Worm (Caenorhabditis elegans) whole organism, L4 larva: Measurements from ENCODE around the gene H23N18.5.
A peak's percentile ranks its signal among the peaks of the same experiment; 100 is the strongest.

Source experiments
- F44E2.7 ChIP-seq: fragments of 200-800 bp; sonication (Bioruptor generic); IDR thresholded peaks from 2 replicates; pipeline ENCODE4 v2.1.2; 2022; ENCODE audit warnings: missing genetic modification characterization, missing compliant biosample characterization
- ama-1 ChIP-seq: fragments of 150-350 bp; optimal IDR thresholded peaks from 2 replicates; lab custom pipeline; 2014; ENCODE audit warnings: inconsistent platforms, mixed read lengths
- daf-8 ChIP-seq: fragments of 200-800 bp; sonication (Bioruptor generic); IDR thresholded peaks from 2 replicates; pipeline ENCODE4 v1.3.6; 2022; ENCODE audit warnings: missing genetic modification characterization, missing compliant biosample characterization
- duxl-1 ChIP-seq: sonication (generic microtip); optimal IDR thresholded peaks from 2 replicates; lab custom pipeline; 2016; ENCODE audit warnings: mild to moderate bottlenecking, missing genetic modification characterization, moderate library complexity, missing compliant biosample characterization; ENCODE audit not compliant: poor library complexity
- mxl-3 ChIP-seq: fragments of 200-800 bp; sonication (Bioruptor generic); optimal IDR thresholded peaks from 2 replicates; lab custom pipeline; 2018; ENCODE audit warnings: mild to moderate bottlenecking, missing genetic modification characterization, missing compliant biosample characterization
- nhr-6 ChIP-seq: fragments of 150-350 bp; optimal IDR thresholded peaks from 2 replicates; lab custom pipeline; 2014; ENCODE audit warnings: missing biosample characterization, missing genetic modification characterization
- pha-4 ChIP-seq, 2 experiments: fragments of 150-350 bp in 1 of 2; fragments of 200-800 bp in 1 of 2; sonication (Bioruptor generic) in 1 of 2; IDR thresholded peaks in 1 of 2; optimal IDR thresholded peaks in 1 of 2; 2 replicates each; pipeline versions ENCODE4 v1.3.6 to Lab custom; 2014 to 2022; ENCODE audit warnings: missing genetic modification characterization in 2 of 2, missing genetic modification reagents in 2 of 2, missing biosample characterization in 1 of 2, missing compliant biosample characterization in 1 of 2
- rbr-2 ChIP-seq: sonication (generic microtip); optimal IDR thresholded peaks from 2 replicates; lab custom pipeline; 2016; ENCODE audit warnings: missing genotype, missing genetic modification characterization, missing compliant biosample characterization
- unc-62 ChIP-seq, 3 experiments: fragments of 150-350 bp in 1 of 3; sonication (generic microtip); optimal IDR thresholded peaks in 2 of 3; peaks in 1 of 3; 1 replicate in 1 of 3; 2 replicates in 2 of 3; lab custom pipeline; 2014 to 2017; ENCODE audit warnings: missing biosample characterization in 3 of 3, missing genetic modification characterization in 3 of 3, missing genetic modification reagents in 3 of 3, missing genotype in 1 of 3
- zfp-3 ChIP-seq: fragments of 200-800 bp; sonication (Bioruptor generic); conservative IDR thresholded peaks from 2 replicates; pipeline ENCODE4 v1.3.6; 2022; ENCODE audit warnings: missing genetic modification reagents, missing genetic modification characterization, missing compliant biosample characterization

DNA sequence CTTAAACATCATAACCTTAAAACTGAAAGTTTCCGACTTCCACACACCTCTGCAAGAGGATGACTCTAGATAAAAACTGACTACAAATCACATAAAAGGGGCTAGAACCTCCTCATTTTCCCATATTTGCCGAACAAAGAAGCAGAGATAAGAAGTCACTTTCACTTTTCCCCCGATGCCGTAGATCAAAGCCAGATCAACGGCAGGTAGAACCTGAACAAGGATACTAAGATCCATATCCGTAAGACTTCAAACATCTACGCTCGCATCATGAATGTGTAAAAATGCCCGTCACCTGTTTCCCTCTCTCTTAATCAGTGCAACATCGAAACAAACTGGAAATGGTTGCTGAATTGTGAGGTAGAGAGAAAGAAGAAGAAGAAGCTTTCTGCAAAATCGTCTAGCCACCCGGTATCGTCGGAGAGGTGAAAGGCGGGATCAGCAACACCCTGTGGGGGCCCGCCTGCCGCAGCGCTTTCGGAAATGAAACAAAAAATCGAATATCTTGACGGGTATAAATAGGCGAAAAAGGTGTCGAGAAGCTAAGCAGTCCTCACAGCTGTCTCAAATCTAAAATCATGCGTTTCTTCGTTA, 6.6 kb upstream of the H23N18.5 start, which contains the start of gene C02E7.6:
- TF ChIP-seq mxl-3 (peak; percentile 43), daf-8 (no peak), unc-62 (GFP tag; optimal IDR thresholded peaks at IDR 0.05 in 1 of 2; lab: Kevin White, UChicago) (no peak), unc-62 (tag; optimal IDR thresholded peaks at IDR 0.05; lab: Kevin White, UChicago) (no peak), duxl-1 (tag; lab: Kevin White, UChicago) (no peak), pha-4 (GFP tag; IDR thresholded peaks at IDR 0.05; lab: Robert Waterston, UW) (no peak), pha-4 (tag; optimal IDR thresholded peaks at IDR 0.05; lab: Kevin White, UChicago) (no peak), rbr-2 (tag; lab: Kevin White, UChicago) (no peak), zfp-3 (GFP tag; lab: Robert Waterston, UW) (no peak), nhr-6 (tag; lab: Kevin White, UChicago) (no peak), F44E2.7 (GFP tag; lab: Robert Waterston, UW) (no peak), ama-1 (lab: Kevin White, UChicago) (no peak)
